Worm (Caenorhabditis elegans) whole organism, young adult: ENCODE measurements around the gene gly-6.
A peak's percentile ranks its signal among the peaks of the same experiment; 100 is the strongest.
"Not testable (repeated sequence)": the region's sequence is repeated elsewhere in the genome, so short reads cannot be mapped to it uniquely, and the experiment has no call there.

Experiments used
- B0261.1 ChIP-seq: sonication (generic microtip); optimal IDR thresholded peaks from 2 replicates; lab custom pipeline; 2016; ENCODE audit warnings: mild to moderate bottlenecking, missing genetic modification characterization, moderate library complexity, missing compliant biosample characterization
- C06A6.2 ChIP-seq: fragments of 200-800 bp; sonication (Bioruptor generic); conservative IDR thresholded peaks from 2 replicates; pipeline ENCODE4 v1.3.6; 2022; ENCODE audit warnings: missing genetic modification characterization, missing compliant biosample characterization
- F22D6.2 ChIP-seq: sonication (generic microtip); optimal IDR thresholded peaks from 2 replicates; lab custom pipeline; 2016; ENCODE audit warnings: mild to moderate bottlenecking, missing genetic modification characterization, missing compliant biosample characterization
- F23B12.7 ChIP-seq: sonication (generic microtip); optimal IDR thresholded peaks from 2 replicates; lab custom pipeline; 2017; ENCODE audit warnings: missing genetic modification characterization, mild to moderate bottlenecking, missing compliant biosample characterization, antibody characterized with exemption, moderate library complexity; ENCODE audit not compliant: insufficient read depth
- F37B4.10 ChIP-seq: fragments of 200-800 bp; sonication (Bioruptor generic); IDR thresholded peaks from 2 replicates; pipeline ENCODE4 v1.3.6; 2022; ENCODE audit warnings: missing genetic modification characterization, missing compliant biosample characterization
- F52B5.7 ChIP-seq: sonication (generic microtip); optimal IDR thresholded peaks from 2 replicates; lab custom pipeline; 2016; ENCODE audit warnings: mild to moderate bottlenecking, missing genetic modification characterization, missing compliant biosample characterization
- K11D2.4 ChIP-seq: fragments of 200-800 bp; sonication (Bioruptor generic); IDR thresholded peaks from 2 replicates; pipeline ENCODE4 v1.3.6; 2022; ENCODE audit warnings: missing genetic modification reagents, missing genetic modification characterization, missing compliant biosample characterization
- K12H6.12 ChIP-seq: fragments of 200-800 bp; sonication (Bioruptor generic); optimal IDR thresholded peaks from 2 replicates; lab custom pipeline; 2018; ENCODE audit warnings: mild to moderate bottlenecking, missing genetic modification characterization, missing compliant biosample characterization
- Y53G8AR.9 ChIP-seq: fragments of 200-800 bp; sonication (Bioruptor generic); conservative IDR thresholded peaks from 2 replicates; pipeline ENCODE4 v1.3.6; 2022; ENCODE audit warnings: missing genetic modification reagents, missing genetic modification characterization, missing compliant biosample characterization
- Y95B8A.8 ChIP-seq: fragments of 200-800 bp; sonication (Bioruptor generic); IDR thresholded peaks from 2 replicates; pipeline ENCODE4 v1.3.6; 2022; ENCODE audit warnings: missing genetic modification reagents, missing genetic modification characterization, missing compliant biosample characterization
- ZK185.1 ChIP-seq: sonication (generic microtip); optimal IDR thresholded peaks from 2 replicates; lab custom pipeline; 2016; ENCODE audit warnings: mild to moderate bottlenecking, missing genetic modification characterization, missing compliant biosample characterization; ENCODE audit not compliant: poor library complexity, severe bottlenecking
- atf-7 ChIP-seq: sonication (generic microtip); optimal IDR thresholded peaks from 2 replicates; lab custom pipeline; 2017; ENCODE audit warnings: mild to moderate bottlenecking, missing genetic modification characterization, missing compliant biosample characterization
- attf-6 ChIP-seq: fragments of 200-800 bp; sonication (Bioruptor generic); IDR thresholded peaks from 2 replicates; pipeline ENCODE4 v1.3.6; 2022; ENCODE audit warnings: missing genetic modification reagents, missing genetic modification characterization, missing compliant biosample characterization
- cebp-2 ChIP-seq: fragments of 200-800 bp; sonication (Bioruptor generic); IDR thresholded peaks from 2 replicates; pipeline ENCODE4 v1.3.6; 2022; ENCODE audit warnings: missing genetic modification characterization, missing compliant biosample characterization
- ceh-100 ChIP-seq: fragments of 200-800 bp; sonication (Bioruptor generic); IDR thresholded peaks from 2 replicates; pipeline ENCODE4 v1.3.6; 2022; ENCODE audit warnings: missing genetic modification reagents, missing genetic modification characterization, missing compliant biosample characterization
- ceh-27 ChIP-seq: fragments of 200-800 bp; sonication (Bioruptor generic); optimal IDR thresholded peaks from 2 replicates; lab custom pipeline; 2018; ENCODE audit warnings: mild to moderate bottlenecking, missing genetic modification characterization, moderate library complexity, missing compliant biosample characterization
- ceh-40 ChIP-seq: fragments of 200-800 bp; sonication (Bioruptor generic); IDR thresholded peaks from 2 replicates; pipeline ENCODE4 v1.3.6; 2022; ENCODE audit warnings: missing genetic modification characterization, missing compliant biosample characterization
- ceh-91 ChIP-seq: fragments of 200-800 bp; sonication (Bioruptor generic); IDR thresholded peaks from 2 replicates; pipeline ENCODE4 v1.3.6; 2022; ENCODE audit warnings: missing genetic modification reagents, missing genetic modification characterization, missing compliant biosample characterization
- die-1 ChIP-seq: sonication (generic microtip); optimal IDR thresholded peaks from 2 replicates; lab custom pipeline; 2016; ENCODE audit warnings: missing genotype, mild to moderate bottlenecking, missing genetic modification characterization, missing compliant biosample characterization
- dox-1 ChIP-seq: fragments of 200-800 bp; sonication (Bioruptor generic); IDR thresholded peaks from 2 replicates; pipeline ENCODE4 v1.3.6; 2022; ENCODE audit warnings: missing genetic modification reagents, missing genetic modification characterization, missing compliant biosample characterization
- egl-44 ChIP-seq: fragments of 200-800 bp; sonication (Bioruptor generic); IDR thresholded peaks from 2 replicates; pipeline ENCODE4 v1.3.6; 2022; ENCODE audit warnings: missing genetic modification reagents, missing genetic modification characterization, missing compliant biosample characterization
- egrh-3 ChIP-seq: fragments of 200-800 bp; sonication (Bioruptor generic); IDR thresholded peaks from 2 replicates; pipeline ENCODE4 v1.3.6; 2022; ENCODE audit warnings: missing genetic modification reagents, missing genetic modification characterization, missing compliant biosample characterization
- ekl-4 ChIP-seq: fragments of 200-800 bp; sonication (Bioruptor generic); IDR thresholded peaks from 2 replicates; pipeline ENCODE4 v1.3.6; 2022; ENCODE audit warnings: missing genetic modification reagents, missing genetic modification characterization, missing compliant biosample characterization
- him-1 ChIP-seq: sonication (generic microtip); optimal IDR thresholded peaks from 2 replicates; lab custom pipeline; 2016; ENCODE audit warnings: missing genotype, missing genetic modification reagents, missing genetic modification characterization, missing compliant biosample characterization
- hlh-26 ChIP-seq: fragments of 200-800 bp; sonication (Bioruptor generic); conservative IDR thresholded peaks from 2 replicates; pipeline ENCODE4 v1.3.6; 2022; ENCODE audit warnings: missing genetic modification reagents, missing genetic modification characterization, missing compliant biosample characterization
- hmg-1.2 ChIP-seq: fragments of 200-800 bp; sonication (Bioruptor generic); IDR thresholded peaks from 2 replicates; pipeline ENCODE4 v1.3.6; 2022; ENCODE audit warnings: missing genetic modification reagents, missing genetic modification characterization, missing compliant biosample characterization
- hsf-1 ChIP-seq: fragments of 200-800 bp; sonication (Bioruptor generic); IDR thresholded peaks from 2 replicates; pipeline ENCODE4 v1.3.6; 2022; ENCODE audit warnings: missing genetic modification reagents, missing genetic modification characterization, missing compliant biosample characterization
- lin-26 ChIP-seq: fragments of 200-800 bp; sonication (Bioruptor generic); IDR thresholded peaks from 2 replicates; pipeline ENCODE4 v1.3.6; 2022; ENCODE audit warnings: missing genetic modification reagents, missing genetic modification characterization, missing compliant biosample characterization
- lsy-27 ChIP-seq: sonication (generic microtip); optimal IDR thresholded peaks from 2 replicates; lab custom pipeline; 2017; ENCODE audit warnings: missing genetic modification characterization, mild to moderate bottlenecking, missing compliant biosample characterization, antibody characterized with exemption, missing genotype, borderline replicate concordance; ENCODE audit not compliant: insufficient read depth
- madf-3 ChIP-seq: fragments of 200-800 bp; sonication (Bioruptor generic); IDR thresholded peaks from 2 replicates; pipeline ENCODE4 v1.3.6; 2022; ENCODE audit warnings: missing genetic modification reagents, missing genetic modification characterization, missing compliant biosample characterization
- mcd-1 ChIP-seq: fragments of 200-800 bp; sonication (Bioruptor generic); IDR thresholded peaks from 2 replicates; pipeline ENCODE4 v1.3.6; 2022; ENCODE audit warnings: missing genetic modification reagents, missing genetic modification characterization, missing compliant biosample characterization
- mes-4 ChIP-seq: sonication (generic microtip); optimal IDR thresholded peaks from 2 replicates; lab custom pipeline; 2016; ENCODE audit warnings: missing genotype, missing genetic modification characterization, missing compliant biosample characterization
- nfyb-1 ChIP-seq: fragments of 200-800 bp; sonication (Bioruptor generic); IDR thresholded peaks from 2 replicates; pipeline ENCODE4 v1.3.6; 2022; ENCODE audit warnings: missing genetic modification reagents, missing genetic modification characterization, missing compliant biosample characterization
- nhr-80 ChIP-seq: sonication (generic microtip); optimal IDR thresholded peaks from 2 replicates; lab custom pipeline; 2016; ENCODE audit warnings: missing genetic modification characterization, missing compliant biosample characterization
- nhr-90 ChIP-seq: sonication (generic microtip); optimal IDR thresholded peaks from 2 replicates; lab custom pipeline; 2016; ENCODE audit warnings: missing genotype, mild to moderate bottlenecking, missing genetic modification characterization, missing compliant biosample characterization
- pha-4 ChIP-seq: fragments of 150-350 bp; sonication (generic microtip); optimal IDR thresholded peaks from 2 replicates; lab custom pipeline; 2014; ENCODE audit warnings: missing biosample characterization, missing genetic modification reagents, missing genetic modification characterization
- rcor-1 ChIP-seq: fragments of 200-800 bp; sonication (Bioruptor generic); IDR thresholded peaks from 2 replicates; pipeline ENCODE4 v1.3.6; 2022; ENCODE audit warnings: missing genetic modification reagents, missing genetic modification characterization, missing compliant biosample characterization
- rec-8 ChIP-seq, 2 experiments: sonication (generic microtip); optimal IDR thresholded peaks; 2 replicates each; lab custom pipeline; 2016; ENCODE audit warnings: mild to moderate bottlenecking in 2 of 2, missing genetic modification characterization in 2 of 2, missing genetic modification reagents in 2 of 2, missing genotype in 2 of 2, missing biosample characterization in 1 of 2, missing compliant biosample characterization in 1 of 2, moderate library complexity in 1 of 2
- repo-1 ChIP-seq: sonication (generic microtip); optimal IDR thresholded peaks from 2 replicates; lab custom pipeline; 2017; ENCODE audit warnings: mild to moderate bottlenecking, missing genetic modification characterization, missing compliant biosample characterization
- rpc-1 ChIP-seq, 2 experiments: fragments of 150-350 bp in 1 of 2; sonication (generic microtip) in 1 of 2; optimal IDR thresholded peaks; 2 replicates each; lab custom pipeline; 2014 to 2018; ENCODE audit warnings: missing biosample characterization in 1 of 2, missing genetic modification characterization in 1 of 2, missing genetic modification reagents in 1 of 2, missing genotype in 1 of 2
- snpc-4 ChIP-seq, 5 experiments: fragments of 150-350 bp in 1 of 5; sonication (generic microtip) in 4 of 5; optimal IDR thresholded peaks; 2 replicates each; lab custom pipeline; 2014 to 2018; ENCODE audit warnings: missing genetic modification characterization in 5 of 5, missing biosample characterization in 3 of 5, antibody characterized with exemption in 2 of 5, mild to moderate bottlenecking in 2 of 5, missing compliant biosample characterization in 2 of 5, missing genotype in 2 of 5, moderate library complexity in 2 of 5, missing genetic modification reagents in 1 of 5
- somi-1 ChIP-seq: fragments of 200-800 bp; sonication (Bioruptor generic); optimal IDR thresholded peaks from 2 replicates; lab custom pipeline; 2018; ENCODE audit warnings: mild to moderate bottlenecking, missing genetic modification characterization, missing compliant biosample characterization
- tbp1 ChIP-seq: fragments of 200-800 bp; sonication (Bioruptor generic); optimal IDR thresholded peaks from 2 replicates; lab custom pipeline; 2018; ENCODE audit warnings: mild to moderate bottlenecking, missing genetic modification characterization, missing compliant biosample characterization
- ztf-18 ChIP-seq: sonication (generic microtip); optimal IDR thresholded peaks from 2 replicates; lab custom pipeline; 2016; ENCODE audit warnings: missing genotype, mild to moderate bottlenecking, missing genetic modification characterization, missing compliant biosample characterization
- ztf-26 ChIP-seq: sonication (generic microtip); optimal IDR thresholded peaks from 2 replicates; lab custom pipeline; 2017; ENCODE audit warnings: missing genetic modification characterization, missing compliant biosample characterization

Gene gly-6

ce11 chrIII:4369381-4369809, 38.4 kb upstream of the gly-6 start (continued):
- TF ChIP-seq B0261.1 (tag; lab: Kevin White, UChicago) (peak; percentile 71), madf-3 (GFP tag; lab: Robert Waterston, UW) (0 out of 2 replicates have a peak, but pooled peaks have one; percentile 42), dox-1 (peak; percentile 94), rec-8 (tag; optimal IDR thresholded peaks at IDR 0.05; lab: Kevin White, UChicago) (peak in 1 of 2 experiments; percentile 32), rpc-1 (optimal IDR thresholded peaks at IDR 0.05; lab: Kevin White, UChicago) (peak; percentile 69), rpc-1 (tag; optimal IDR thresholded peaks at IDR 0.05; lab: Kevin White, UChicago) (peak; percentile 66), hmg-1.2 (GFP tag; lab: Robert Waterston, UW) (peak; percentile 85), attf-6 (0 out of 2 replicates have a peak, but pooled peaks have one; percentile 50), C06A6.2 (GFP tag; lab: Robert Waterston, UW) (peak; percentile 50; the same call in 1 of the 2 replicates), nhr-90 (tag; lab: Kevin White, UChicago) (peak; percentile 40), mcd-1 (GFP tag; lab: Robert Waterston, UW) (peak; percentile 80), ceh-91 (GFP tag; lab: Robert Waterston, UW) (0 out of 2 replicates have a peak, but pooled peaks have one; percentile 39), somi-1 (GFP tag; lab: Kevin White, UChicago) (peak; percentile 45), Y53G8AR.9 (0 out of 2 replicates have a peak, but pooled peaks have one; percentile 73), repo-1 (tag; lab: Kevin White, UChicago) (peak; percentile 74), Y95B8A.8 (GFP tag; lab: Robert Waterston, UW) (0 out of 2 replicates have a peak, but pooled peaks have one; percentile 53), die-1 (tag; lab: Kevin White, UChicago) (peak; percentile 39), lin-26 (peak; percentile 86), K11D2.4 (GFP tag; lab: Robert Waterston, UW) (peak; percentile 49; the same call in 1 of the 2 replicates), nhr-80 (peak; percentile 60), him-1 (tag; lab: Kevin White, UChicago) (peak; percentile 6), egl-44 (GFP tag; lab: Robert Waterston, UW) (peak; percentile 76), nfyb-1 (GFP tag; lab: Robert Waterston, UW) (peak; percentile 84), rcor-1 (GFP tag; lab: Robert Waterston, UW) (peak; percentile 85), snpc-4 (tag; optimal IDR thresholded peaks at IDR 0.05; lab: Kevin White, UChicago) (peak in 2 of 4 experiments; percentile 44 to 65), ztf-18 (peak; percentile 65), K12H6.12 (peak; percentile 80), egrh-3 (GFP tag; lab: Robert Waterston, UW) (peak; percentile 78), ekl-4 (GFP tag; lab: Robert Waterston, UW) (peak; percentile 64; the same call in 1 of the 2 replicates), atf-7 (peak; percentile 24), ceh-40 (GFP tag; lab: Robert Waterston, UW) (peak; percentile 51; the same call in 1 of the 2 replicates), ZK185.1 (tag; lab: Kevin White, UChicago) (peak; percentile 77), hsf-1 (GFP tag; lab: Robert Waterston, UW) (0 out of 2 replicates have a peak, but pooled peaks have one; percentile 59), cebp-2 (GFP tag; lab: Robert Waterston, UW) (0 out of 2 replicates have a peak, but pooled peaks have one; percentile 7)
- TF ChIP-seq snpc-4 (GFP tag; optimal IDR thresholded peaks at IDR 0.05; lab: Kevin White, UChicago) = not testable (repeated sequence)
- TF ChIP-seq, all 124 proteins: peak for 54; not testable (repeated sequence) for 70

- TF ChIP-seq F22D6.2 (tag; lab: Kevin White, UChicago) = no peak
- TF ChIP-seq hlh-26 (GFP tag; lab: Robert Waterston, UW) = no peak
- TF ChIP-seq attf-6 = no peak
- no peak for TF ChIP-seq F23B12.7 (tag; lab: Kevin White, UChicago)
- no peak for TF ChIP-seq F52B5.7 (tag; lab: Kevin White, UChicago)
- TF ChIP-seq ztf-26 = no peak
- no peak for TF ChIP-seq ceh-100 (GFP tag; lab: Robert Waterston, UW)
- no peak for TF ChIP-seq tbp1 (GFP tag; lab: Kevin White, UChicago)
- TF ChIP-seq pha-4 (tag; lab: Kevin White, UChicago) = no peak
- no peak for TF ChIP-seq lsy-27 (tag; lab: Kevin White, UChicago)
- TF ChIP-seq ceh-27 = no peak
- no peak for TF ChIP-seq Y95B8A.8 (GFP tag; lab: Robert Waterston, UW)
- TF ChIP-seq F37B4.10 = no peak
- no peak for TF ChIP-seq mes-4 (tag; lab: Kevin White, UChicago)
- TF ChIP-seq mcd-1 (GFP tag; lab: Robert Waterston, UW) = no peak
- TF ChIP-seq, all 124 proteins: peak for 0
Observed at ce11 chrIII:4367649-4368048, 36.6 kb upstream of the gly-6 start, which contains the start of gene ckb-2. Gene ckb-2, plus strand, starts transcription at chrIII:4367949.
